Fruit fly (Drosophila melanogaster) whole organism, embryonic: ENCODE results near the gene Nse4.

Source experiments
- Atf6 ChIP-seq: fragments of 200-800 bp; sonication (Bioruptor generic); IDR thresholded peaks from 2 replicates; pipeline ENCODE4 v1.3.6; 2022; ENCODE audit warnings: missing biosample characterization, missing genetic modification characterization
- CG1024 ChIP-seq: fragments of 200-800 bp; sonication (Bioruptor generic); IDR thresholded peaks from 2 replicates; pipeline ENCODE4 v1.3.6; 2022; ENCODE audit warnings: missing biosample characterization, missing genetic modification characterization
- CG10366 ChIP-seq: fragments of 200-800 bp; sonication (Bioruptor generic); IDR thresholded peaks from 2 replicates; pipeline ENCODE4 v1.3.6; 2022; ENCODE audit warnings: missing biosample characterization, missing genetic modification characterization
- CG10979 ChIP-seq: fragments of 200-800 bp; sonication (Bioruptor generic); optimal IDR thresholded peaks from 2 replicates; lab custom pipeline; 2018; ENCODE audit warnings: missing biosample characterization, mild to moderate bottlenecking, missing genetic modification characterization, moderate library complexity
- CG11723 ChIP-seq: fragments of 200-800 bp; sonication (Bioruptor generic); optimal IDR thresholded peaks from 2 replicates; lab custom pipeline; 2017; ENCODE audit warnings: missing biosample characterization, mild to moderate bottlenecking, missing genetic modification characterization
- CG12391 ChIP-seq: fragments of 200-800 bp; sonication (Bioruptor generic); optimal IDR thresholded peaks from 3 replicates; lab custom pipeline; 2018; ENCODE audit warnings: missing biosample characterization, mild to moderate bottlenecking, missing genetic modification characterization, moderate library complexity
- CG12659 ChIP-seq: fragments of 200-800 bp; sonication (Bioruptor generic); optimal IDR thresholded peaks from 3 replicates; lab custom pipeline; 2017; ENCODE audit warnings: mild to moderate bottlenecking, missing biosample characterization, missing genetic modification reagents, missing genetic modification characterization
- CG13287 ChIP-seq: fragments of 200-800 bp; sonication (Bioruptor generic); IDR thresholded peaks from 2 replicates; pipeline ENCODE4 v1.3.6; 2022; ENCODE audit warnings: missing biosample characterization, missing genetic modification characterization; ENCODE audit not compliant: partially characterized antibody
- CG14014 ChIP-seq: fragments of 200-800 bp; sonication (Bioruptor generic); IDR thresholded peaks from 2 replicates; pipeline ENCODE4 v1.3.6; 2022; ENCODE audit warnings: missing biosample characterization, missing genetic modification characterization
- CG15479 ChIP-seq: fragments of 200-800 bp; sonication (Bioruptor generic); optimal IDR thresholded peaks from 3 replicates; lab custom pipeline; 2019; ENCODE audit warnings: missing biosample characterization, mild to moderate bottlenecking, missing genetic modification characterization, moderate library complexity
- CG17829 ChIP-seq: fragments of 200-800 bp; optimal IDR thresholded peaks from 2 replicates; lab custom pipeline; 2019; ENCODE audit warnings: missing biosample characterization, mild to moderate bottlenecking, missing genetic modification characterization, moderate library complexity
- CG32532 ChIP-seq: fragments of 200-800 bp; sonication (Bioruptor generic); IDR thresholded peaks from 2 replicates; pipeline ENCODE4 v1.3.6; 2022; ENCODE audit warnings: missing biosample characterization, missing genetic modification characterization
- CG33557 ChIP-seq: fragments of 200-800 bp; sonication (Bioruptor generic); optimal IDR thresholded peaks from 2 replicates; lab custom pipeline; 2019; ENCODE audit warnings: missing biosample characterization, mild to moderate bottlenecking, missing genetic modification characterization, moderate library complexity
- CG34224 ChIP-seq: fragments of 200-800 bp; sonication (Bioruptor generic); IDR thresholded peaks from 3 replicates; pipeline ENCODE4 v1.3.6; 2022; ENCODE audit warnings: missing biosample characterization, missing genetic modification characterization; ENCODE audit not compliant: partially characterized antibody
- CG34422 ChIP-seq: fragments of 200-800 bp; sonication (Bioruptor generic); IDR thresholded peaks from 3 replicates; pipeline ENCODE4 v1.3.6; 2022; ENCODE audit warnings: missing biosample characterization, missing genetic modification characterization
- CG7963 ChIP-seq: fragments of 200-800 bp; sonication (Bioruptor generic); IDR thresholded peaks from 3 replicates; pipeline ENCODE4 v1.3.6; 2022; ENCODE audit warnings: missing biosample characterization, missing genetic modification characterization; ENCODE audit not compliant: partially characterized antibody
- CG9797 ChIP-seq: fragments of 200-800 bp; sonication (Bioruptor generic); optimal IDR thresholded peaks from 3 replicates; lab custom pipeline; 2018; ENCODE audit warnings: missing biosample characterization, mild to moderate bottlenecking, missing genetic modification characterization
- CHES-1-like ChIP-seq: fragments of 200-800 bp; sonication (Bioruptor generic); optimal IDR thresholded peaks from 2 replicates; lab custom pipeline; 2016; ENCODE audit warnings: missing biosample characterization, missing genetic modification characterization
- Dll ChIP-seq: fragments of 200-800 bp; sonication (Bioruptor generic); IDR thresholded peaks from 4 replicates; pipeline ENCODE4 v1.3.6; 2022; ENCODE audit warnings: missing biosample characterization, missing genetic modification characterization; ENCODE audit not compliant: partially characterized antibody
- Elba2 ChIP-seq: fragments of 200-800 bp; sonication (Bioruptor generic); optimal IDR thresholded peaks from 3 replicates; lab custom pipeline; 2016; ENCODE audit warnings: missing biosample characterization, missing genetic modification characterization
- Ets97D ChIP-seq: fragments of 200-800 bp; sonication (Bioruptor generic); optimal IDR thresholded peaks from 3 replicates; lab custom pipeline; 2016; ENCODE audit warnings: missing biosample characterization, missing genetic modification characterization
- HLH4C ChIP-seq: fragments of 200-800 bp; sonication (Bioruptor generic); IDR thresholded peaks from 3 replicates; pipeline ENCODE4 v1.3.6; 2022; ENCODE audit warnings: missing biosample characterization, missing genetic modification characterization; ENCODE audit not compliant: partially characterized antibody
- Med ChIP-seq: fragments of 200-800 bp; sonication (Bioruptor generic); peaks from one replicate; lab custom pipeline; 2016; ENCODE audit warnings: missing biosample characterization, missing genetic modification characterization, mild to moderate bottlenecking, inconsistent platforms, moderate library complexity
- NC2β ChIP-seq: fragments of 200-800 bp; sonication (Bioruptor generic); optimal IDR thresholded peaks from 2 replicates; lab custom pipeline; 2016; ENCODE audit warnings: missing biosample characterization, missing genetic modification characterization
- Ptx1 ChIP-seq: fragments of 200-800 bp; sonication (Bioruptor generic); IDR thresholded peaks from 2 replicates; pipeline ENCODE4 v1.3.6; 2022; ENCODE audit warnings: missing biosample characterization, missing genetic modification characterization
- Scr ChIP-seq: fragments of 200-800 bp; sonication (Bioruptor generic); IDR thresholded peaks from 2 replicates; pipeline ENCODE4 v1.3.6; 2022; ENCODE audit warnings: missing biosample characterization, missing genetic modification characterization; ENCODE audit not compliant: partially characterized antibody
- Xbp1 ChIP-seq: fragments of 200-800 bp; sonication (Bioruptor generic); optimal IDR thresholded peaks from 3 replicates; lab custom pipeline; 2016; ENCODE audit warnings: missing biosample characterization, mild to moderate bottlenecking, missing genetic modification characterization
- al ChIP-seq: fragments of 200-800 bp; sonication (Bioruptor generic); IDR thresholded peaks from 2 replicates; pipeline ENCODE4 v1.3.6; 2022; ENCODE audit warnings: missing biosample characterization, missing genetic modification characterization
- ap ChIP-seq: fragments of 200-800 bp; sonication (Bioruptor generic); IDR thresholded peaks from 2 replicates; pipeline ENCODE4 v1.3.6; 2022; ENCODE audit warnings: missing biosample characterization, missing genetic modification characterization
- ato ChIP-seq: fragments of 200-800 bp; sonication (Bioruptor generic); IDR thresholded peaks from 2 replicates; pipeline ENCODE4 v1.3.6; 2022; ENCODE audit warnings: missing biosample characterization, missing genetic modification characterization; ENCODE audit not compliant: partially characterized antibody
- bab2 ChIP-seq: fragments of 200-800 bp; sonication (Bioruptor generic); optimal IDR thresholded peaks from 2 replicates; lab custom pipeline; 2016; ENCODE audit warnings: missing biosample characterization, missing genetic modification characterization
- exex ChIP-seq: fragments of 200-800 bp; sonication (Bioruptor generic); optimal IDR thresholded peaks from 4 replicates; lab custom pipeline; 2018; ENCODE audit warnings: missing biosample characterization, mild to moderate bottlenecking, missing genetic modification characterization, moderate library complexity
- inv ChIP-seq: fragments of 200-800 bp; sonication (Bioruptor generic); IDR thresholded peaks from 2 replicates; pipeline ENCODE4 v1.3.6; 2022; ENCODE audit warnings: missing biosample characterization, missing genetic modification characterization; ENCODE audit not compliant: partially characterized antibody
- jumu ChIP-seq: fragments of 200-800 bp; sonication (Bioruptor generic); optimal IDR thresholded peaks from 3 replicates; lab custom pipeline; 2016; ENCODE audit warnings: missing biosample characterization, missing genetic modification characterization
- knrl ChIP-seq: fragments of 200-800 bp; sonication (Bioruptor generic); IDR thresholded peaks from 3 replicates; pipeline ENCODE4 v1.3.6; 2022; ENCODE audit warnings: missing biosample characterization, missing genetic modification characterization; ENCODE audit not compliant: partially characterized antibody
- onecut ChIP-seq: fragments of 200-800 bp; sonication (Bioruptor generic); IDR thresholded peaks from 2 replicates; pipeline ENCODE4 v1.3.6; 2022; ENCODE audit warnings: missing biosample characterization, missing genetic modification characterization
- phol ChIP-seq: fragments of 200-800 bp; sonication (Bioruptor generic); optimal IDR thresholded peaks from 3 replicates; lab custom pipeline; 2018; ENCODE audit warnings: missing biosample characterization, mild to moderate bottlenecking, missing genetic modification characterization, moderate library complexity
- pum ChIP-seq: fragments of 200-800 bp; sonication (Bioruptor generic); optimal IDR thresholded peaks from 2 replicates; lab custom pipeline; 2016; ENCODE audit warnings: missing biosample characterization, missing genetic modification characterization
- row ChIP-seq: fragments of 200-800 bp; sonication (Bioruptor generic); IDR thresholded peaks from 3 replicates; pipeline ENCODE4 v1.3.6; 2022; ENCODE audit warnings: missing biosample characterization, missing genetic modification characterization
- run ChIP-seq: fragments of 200-800 bp; sonication (Bioruptor generic); optimal IDR thresholded peaks from 3 replicates; lab custom pipeline; 2018; ENCODE audit warnings: missing biosample characterization, mild to moderate bottlenecking, missing genetic modification characterization
- sc ChIP-seq, 3 experiments: fragments of >200 bp in 2 of 3; fragments of 200-800 bp in 1 of 3; sonication (Bioruptor generic) in 1 of 3; optimal IDR thresholded peaks; 2 replicates in 2 of 3; 3 replicates in 1 of 3; lab custom pipeline; 2017; ENCODE audit warnings: mild to moderate bottlenecking in 1 of 3, missing biosample characterization in 1 of 3, missing genetic modification characterization in 1 of 3, missing genetic modification reagents in 1 of 3
- sd ChIP-seq: fragments of 200-800 bp; sonication (Bioruptor generic); optimal IDR thresholded peaks from 3 replicates; lab custom pipeline; 2018; ENCODE audit warnings: missing biosample characterization, mild to moderate bottlenecking, missing genetic modification characterization, moderate library complexity
- tll ChIP-seq, 2 experiments: fragments of 200-800 bp in 1 of 2; fragments of >200 bp in 1 of 2; sonication (Bioruptor generic) in 1 of 2; optimal IDR thresholded peaks; 2 replicates each; lab custom pipeline; 2017 to 2019; ENCODE audit warnings: missing biosample characterization in 2 of 2, missing genetic modification characterization in 2 of 2, mild to moderate bottlenecking in 1 of 2, moderate library complexity in 1 of 2
- unc-4 ChIP-seq: fragments of 200-800 bp; sonication (Bioruptor generic); IDR thresholded peaks from 2 replicates; pipeline ENCODE4 v1.3.6; 2022; ENCODE audit warnings: missing biosample characterization, missing genetic modification characterization; ENCODE audit not compliant: partially characterized antibody
- zen2 ChIP-seq: fragments of 200-800 bp; sonication (Bioruptor generic); IDR thresholded peaks from 3 replicates; pipeline ENCODE4 v1.3.6; 2022; ENCODE audit warnings: missing biosample characterization, missing genetic modification characterization; ENCODE audit not compliant: partially characterized antibody
- zfh1 ChIP-seq: fragments of 200-800 bp; sonication (Bioruptor generic); IDR thresholded peaks from 3 replicates; pipeline ENCODE4 v1.3.6; 2022; ENCODE audit warnings: missing biosample characterization, missing genetic modification characterization

The Nse4 gene

dm6 chr2L:10488484-10489223, 49.4 kb downstream of the Nse4 start, which contains the start of the genes Cog4 and CG6144 (continued):
- TF ChIP-seq Dll (GFP tag; lab: Robert Waterston, UW) (peak; percentile 91), pum (GFP tag; lab: Kevin White, UChicago) (peak; percentile 56), Atf6 (GFP tag; lab: Robert Waterston, UW) (peak; percentile 66), ap (GFP tag; lab: Robert Waterston, UW) (0 out of 2 replicates have a peak, but pooled peaks have one; percentile 5), Scr (peak; percentile 82), Elba2 (GFP tag; lab: Kevin White, UChicago) (peak; percentile 68), al (GFP tag; lab: Robert Waterston, UW) (0 out of 2 replicates have a peak, but pooled peaks have one; percentile 17), NC2β (no peak), inv (GFP tag; lab: Robert Waterston, UW) (peak; percentile 68), CG9797 (GFP tag; lab: Kevin White, UChicago) (peak; percentile 61), CG14014 (GFP tag; lab: Robert Waterston, UW) (peak; percentile 72), CG34422 (peak; percentile 55; the same call in 1 of the 3 replicates), HLH4C (GFP tag; lab: Robert Waterston, UW) (peak; percentile 79), onecut (peak; percentile 91), CG1024 (no peak), CG7963 (GFP tag; lab: Robert Waterston, UW) (0 out of 3 replicates have a peak, but pooled peaks have one; percentile 47), CG12659 (GFP tag; lab: Kevin White, UChicago) (peak; percentile 44), ato (GFP tag; lab: Robert Waterston, UW) (peak; percentile 26; the same call in 1 of the 2 replicates), knrl (GFP tag; lab: Robert Waterston, UW) (peak; percentile 77), CG33557 (no peak), run (tag; lab: Kevin White, UChicago) (no peak), tll (GFP tag; optimal IDR thresholded peaks at IDR 0.05; lab: Kevin White, UChicago) (peak in 1 of 2 experiments; percentile 78), CG10979 (peak; percentile 14), CG34224 (peak; percentile 82), Ets97D (GFP tag; lab: Kevin White, UChicago) (peak; percentile 29), Ptx1 (GFP tag; lab: Robert Waterston, UW) (peak; percentile 19; the same call in 1 of the 2 replicates), exex (tag; lab: Kevin White, UChicago) (no peak), CG17829 (tag; lab: Kevin White, UChicago) (peak; percentile 27), sd (tag; lab: Kevin White, UChicago) (peak; percentile 97), CG32532 (GFP tag; lab: Robert Waterston, UW) (peak; percentile 21; the same call in 1 of the 2 replicates), zen2 (GFP tag; lab: Robert Waterston, UW) (peak; percentile 80; the same call in 2 of the 3 replicates), unc-4 (GFP tag; lab: Robert Waterston, UW) (peak; percentile 83), CG12391 (tag; lab: Kevin White, UChicago) (peak; percentile 54), row (GFP tag; lab: Robert Waterston, UW) (peak; percentile 84), jumu (GFP tag; lab: Kevin White, UChicago) (peak; percentile 47), CG15479 (GFP tag; lab: Kevin White, UChicago) (no peak), phol (tag; lab: Kevin White, UChicago) (peak; percentile 48), CHES-1-like (GFP tag; lab: Kevin White, UChicago) (peak; percentile 3), CG13287 (peak; percentile 88), Xbp1 (GFP tag; lab: Kevin White, UChicago) (peak; percentile 37), zfh1 (GFP tag; lab: Robert Waterston, UW) (0 out of 3 replicates have a peak, but pooled peaks have one; percentile 43), Med (GFP tag; lab: Kevin White, UChicago) (peak; percentile 63), CG11723 (GFP tag; lab: Kevin White, UChicago) (no peak), bab2 (GFP tag; lab: Kevin White, UChicago) (peak; percentile 18), CG10366 (peak; percentile 13; the same call in 1 of the 2 replicates), sc (optimal IDR thresholded peaks at IDR 0.05; lab: Kevin White, UChicago) (no peak), sc (GFP tag; optimal IDR thresholded peaks at IDR 0.05; lab: Kevin White, UChicago) (no peak)
